Fruit fly (Drosophila melanogaster) whole organism, embryonic: ENCODE measurements around the gene Tusp.

ENCODE experiments used
- Bdp1 ChIP-seq: fragments of 200-800 bp; sonication (Bioruptor generic); optimal IDR thresholded peaks from 3 replicates; lab custom pipeline; 2016; ENCODE audit warnings: missing biosample characterization, missing genetic modification characterization
- BtbVII ChIP-seq: fragments of 200-800 bp; sonication (Bioruptor generic); optimal IDR thresholded peaks from 3 replicates; lab custom pipeline; 2017; ENCODE audit warnings: missing biosample characterization, mild to moderate bottlenecking, missing genetic modification characterization
- CG12155 ChIP-seq: fragments of 200-800 bp; sonication (Bioruptor generic); optimal IDR thresholded peaks from 3 replicates; lab custom pipeline; 2016; ENCODE audit warnings: missing biosample characterization, missing genetic modification characterization
- CG12219 ChIP-seq: fragments of 200-800 bp; sonication (Bioruptor generic); optimal IDR thresholded peaks from 3 replicates; lab custom pipeline; 2018; ENCODE audit warnings: missing biosample characterization, mild to moderate bottlenecking, missing genetic modification characterization
- CG12659 ChIP-seq: fragments of 200-800 bp; sonication (Bioruptor generic); optimal IDR thresholded peaks from 3 replicates; lab custom pipeline; 2017; ENCODE audit warnings: mild to moderate bottlenecking, missing biosample characterization, missing genetic modification reagents, missing genetic modification characterization
- CG14667 ChIP-seq: fragments of 200-800 bp; sonication (Bioruptor generic); IDR thresholded peaks from 2 replicates; pipeline ENCODE4 v1.3.6; 2022; ENCODE audit warnings: missing biosample characterization, missing genetic modification characterization
- CG32767 ChIP-seq: fragments of 200-800 bp; sonication (Bioruptor generic); IDR thresholded peaks from 2 replicates; pipeline ENCODE4 v1.3.6; 2022; ENCODE audit warnings: missing biosample characterization, missing genetic modification characterization
- CG4328 ChIP-seq: fragments of 200-800 bp; sonication (Bioruptor generic); optimal IDR thresholded peaks from 3 replicates; lab custom pipeline; 2017; ENCODE audit warnings: missing biosample characterization, missing genetic modification reagents, missing genetic modification characterization
- CG4617 ChIP-seq: fragments of 200-800 bp; sonication (Bioruptor generic); optimal IDR thresholded peaks from 3 replicates; lab custom pipeline; 2016; ENCODE audit warnings: missing biosample characterization, missing genetic modification characterization, borderline replicate concordance
- CG5180 ChIP-seq: fragments of 200-800 bp; sonication (Bioruptor generic); optimal IDR thresholded peaks from 3 replicates; lab custom pipeline; 2017; ENCODE audit warnings: missing biosample characterization, missing genetic modification characterization, mild to moderate bottlenecking, moderate library complexity, missing genetic modification reagents
- CG7357 ChIP-seq: fragments of 200-800 bp; sonication (Bioruptor generic); IDR thresholded peaks from 3 replicates; pipeline ENCODE4 v1.3.6; 2022; ENCODE audit warnings: missing biosample characterization, missing genetic modification characterization
- CG7372 ChIP-seq: fragments of 200-800 bp; sonication (Bioruptor generic); IDR thresholded peaks from 2 replicates; pipeline ENCODE4 v1.3.6; 2022; ENCODE audit warnings: missing biosample characterization, missing genetic modification characterization
- CG8281 ChIP-seq: fragments of 200-800 bp; sonication (Bioruptor generic); optimal IDR thresholded peaks from 2 replicates; lab custom pipeline; 2018; ENCODE audit warnings: missing biosample characterization, mild to moderate bottlenecking, missing genetic modification characterization, moderate library complexity
- CTCF ChIP-seq: fragments of 200-800 bp; sonication (Bioruptor generic); optimal IDR thresholded peaks from 2 replicates; lab custom pipeline; 2017; ENCODE audit warnings: missing biosample characterization, mild to moderate bottlenecking, missing genetic modification characterization, moderate library complexity
- Doc3 ChIP-seq: fragments of 200-800 bp; sonication (Bioruptor generic); IDR thresholded peaks from 3 replicates; pipeline ENCODE4 v1.3.6; 2022; ENCODE audit warnings: missing biosample characterization, missing genetic modification characterization; ENCODE audit not compliant: partially characterized antibody
- Dp ChIP-seq: fragments of 200-800 bp; sonication (Bioruptor generic); optimal IDR thresholded peaks from 2 replicates; lab custom pipeline; 2018; ENCODE audit warnings: missing biosample characterization, mild to moderate bottlenecking, missing genetic modification characterization, moderate library complexity
- Max ChIP-seq: fragments of 200-800 bp; sonication (Bioruptor generic); optimal IDR thresholded peaks from 2 replicates; lab custom pipeline; 2016; ENCODE audit warnings: missing biosample characterization, mild to moderate bottlenecking, missing genetic modification characterization
- NC2β ChIP-seq: fragments of 200-800 bp; sonication (Bioruptor generic); optimal IDR thresholded peaks from 2 replicates; lab custom pipeline; 2016; ENCODE audit warnings: missing biosample characterization, missing genetic modification characterization
- Nf-YA ChIP-seq: fragments of 200-800 bp; sonication (Bioruptor generic); IDR thresholded peaks from 2 replicates; pipeline ENCODE4 v1.3.6; 2022; ENCODE audit warnings: missing biosample characterization, missing genetic modification characterization
- PHDP ChIP-seq: fragments of 200-800 bp; sonication (Bioruptor generic); optimal IDR thresholded peaks from 3 replicates; lab custom pipeline; 2018; ENCODE audit warnings: missing biosample characterization, mild to moderate bottlenecking, missing genetic modification characterization, moderate library complexity
- Ravus ChIP-seq: fragments of 200-800 bp; sonication (Bioruptor generic); IDR thresholded peaks from 2 replicates; pipeline ENCODE4 v1.3.6; 2022; ENCODE audit warnings: missing biosample characterization, missing genetic modification characterization
- Sox100B ChIP-seq: fragments of 200-800 bp; sonication (Bioruptor generic); optimal IDR thresholded peaks from 3 replicates; lab custom pipeline; 2018; ENCODE audit warnings: missing biosample characterization, mild to moderate bottlenecking, missing genetic modification characterization
- Sry-δ ChIP-seq: fragments of 200-800 bp; sonication (Bioruptor generic); optimal IDR thresholded peaks from 2 replicates; lab custom pipeline; 2016; ENCODE audit warnings: missing biosample characterization, missing genetic modification characterization
- ac ChIP-seq: fragments of 200-800 bp; sonication (Bioruptor generic); optimal IDR thresholded peaks from 3 replicates; lab custom pipeline; 2017; ENCODE audit warnings: missing biosample characterization, mild to moderate bottlenecking, missing genetic modification characterization
- az2 ChIP-seq: fragments of 200-800 bp; sonication (Bioruptor generic); optimal IDR thresholded peaks from 3 replicates; lab custom pipeline; 2016; ENCODE audit warnings: missing biosample characterization, missing genetic modification characterization
- cad ChIP-seq: fragments of >200 bp; optimal IDR thresholded peaks from 2 replicates; lab custom pipeline; 2017; ENCODE audit warnings: missing biosample characterization, missing genetic modification characterization
- crc ChIP-seq: fragments of 200-800 bp; sonication (Bioruptor generic); optimal IDR thresholded peaks from 2 replicates; lab custom pipeline; 2016; ENCODE audit warnings: missing biosample characterization, missing genetic modification characterization
- dpn ChIP-seq, 2 experiments: fragments of 200-800 bp; sonication (Bioruptor generic); optimal IDR thresholded peaks; 3 replicates each; lab custom pipeline; 2016; ENCODE audit warnings: missing biosample characterization in 2 of 2, missing genetic modification characterization in 2 of 2
- exex ChIP-seq: fragments of 200-800 bp; sonication (Bioruptor generic); optimal IDR thresholded peaks from 4 replicates; lab custom pipeline; 2018; ENCODE audit warnings: missing biosample characterization, mild to moderate bottlenecking, missing genetic modification characterization, moderate library complexity
- eyg ChIP-seq: fragments of 200-800 bp; sonication (Bioruptor generic); optimal IDR thresholded peaks from 3 replicates; lab custom pipeline; 2016; ENCODE audit warnings: missing biosample characterization, missing genetic modification characterization
- gem ChIP-seq: fragments of 200-800 bp; sonication (Bioruptor generic); optimal IDR thresholded peaks from 2 replicates; lab custom pipeline; 2019; ENCODE audit warnings: missing biosample characterization, mild to moderate bottlenecking, missing genetic modification characterization, moderate library complexity
- gsb ChIP-seq: fragments of 200-800 bp; sonication (Bioruptor generic); IDR thresholded peaks from 2 replicates; pipeline ENCODE4 v1.3.6; 2022; ENCODE audit warnings: missing biosample characterization, missing genetic modification characterization
- gsb-n ChIP-seq: fragments of 200-800 bp; sonication (Bioruptor generic); optimal IDR thresholded peaks from 3 replicates; lab custom pipeline; 2018; ENCODE audit warnings: missing biosample characterization, mild to moderate bottlenecking, missing genetic modification characterization
- h ChIP-seq: fragments of >200 bp; optimal IDR thresholded peaks from 2 replicates; lab custom pipeline; 2017
- ind ChIP-seq: fragments of 200-800 bp; sonication (Bioruptor generic); optimal IDR thresholded peaks from 3 replicates; lab custom pipeline; 2016; ENCODE audit warnings: missing biosample characterization, missing genetic modification characterization
- knrl ChIP-seq: fragments of 200-800 bp; sonication (Bioruptor generic); IDR thresholded peaks from 3 replicates; pipeline ENCODE4 v1.3.6; 2022; ENCODE audit warnings: missing biosample characterization, missing genetic modification characterization; ENCODE audit not compliant: partially characterized antibody
- phol ChIP-seq: fragments of 200-800 bp; sonication (Bioruptor generic); optimal IDR thresholded peaks from 3 replicates; lab custom pipeline; 2018; ENCODE audit warnings: missing biosample characterization, mild to moderate bottlenecking, missing genetic modification characterization, moderate library complexity
- salm ChIP-seq: fragments of 200-800 bp; sonication (Bioruptor generic); optimal IDR thresholded peaks from 2 replicates; lab custom pipeline; 2018; ENCODE audit warnings: missing biosample characterization, mild to moderate bottlenecking, missing genetic modification characterization
- seq ChIP-seq: fragments of 200-800 bp; sonication (Bioruptor generic); IDR thresholded peaks from 2 replicates; pipeline ENCODE4 v1.3.6; 2022; ENCODE audit warnings: missing biosample characterization, missing genetic modification characterization
- sim ChIP-seq: fragments of 200-800 bp; sonication (Bioruptor generic); IDR thresholded peaks from 2 replicates; pipeline ENCODE4 v1.3.6; 2022; ENCODE audit warnings: missing biosample characterization, missing genetic modification characterization
- stc ChIP-seq: fragments of 200-800 bp; sonication (Bioruptor generic); IDR thresholded peaks from 2 replicates; pipeline ENCODE4 v1.3.6; 2022; ENCODE audit warnings: missing biosample characterization, missing genetic modification characterization
- stwl ChIP-seq: fragments of 200-800 bp; sonication (Bioruptor generic); optimal IDR thresholded peaks from 3 replicates; lab custom pipeline; 2018; ENCODE audit warnings: missing biosample characterization, mild to moderate bottlenecking, missing genetic modification characterization, moderate library complexity
- tll ChIP-seq, 2 experiments: fragments of 200-800 bp in 1 of 2; fragments of >200 bp in 1 of 2; sonication (Bioruptor generic) in 1 of 2; optimal IDR thresholded peaks; 2 replicates each; lab custom pipeline; 2017 to 2019; ENCODE audit warnings: missing biosample characterization in 2 of 2, missing genetic modification characterization in 2 of 2, mild to moderate bottlenecking in 1 of 2, moderate library complexity in 1 of 2
- trh ChIP-seq: fragments of 200-800 bp; sonication (Bioruptor generic); optimal IDR thresholded peaks from 2 replicates; lab custom pipeline; 2016; ENCODE audit warnings: missing biosample characterization, missing genetic modification characterization
- wek ChIP-seq: fragments of 200-800 bp; sonication (Bioruptor generic); optimal IDR thresholded peaks from 3 replicates; lab custom pipeline; 2018; ENCODE audit warnings: missing biosample characterization, mild to moderate bottlenecking, missing genetic modification characterization, moderate library complexity

Gene Tusp

dm6 chr3R:27607218-27607929, at the start of gene Tusp, which contains the start of gene dsd (continued):
- TF ChIP-seq phol (peak; percentile 79), CG14667 (peak; percentile 62), wek (peak; percentile 17), Doc3 (GFP tag; lab: Robert Waterston, UW) (peak; percentile 56; the same call in 1 of the 3 replicates), crc (GFP tag; lab: Kevin White, UChicago) (peak; percentile 11), salm (tag; lab: Kevin White, UChicago) (no peak), CG7357 (GFP tag; lab: Robert Waterston, UW) (peak; percentile 46; the same call in 2 of the 3 replicates), CG12219 (GFP tag; lab: Kevin White, UChicago) (peak; percentile 14), gsb (GFP tag; lab: Robert Waterston, UW) (peak; percentile 46; the same call in 1 of the 2 replicates), knrl (peak; percentile 64), stc (GFP tag; lab: Robert Waterston, UW) (peak; percentile 56; the same call in 1 of the 2 replicates), Sry-δ (GFP tag; lab: Kevin White, UChicago) (peak; percentile 60), Sox100B (GFP tag; lab: Kevin White, UChicago) (peak; percentile 70), seq (GFP tag; lab: Robert Waterston, UW) (no peak), CG12659 (GFP tag; lab: Kevin White, UChicago) (peak; percentile 93), CG5180 (GFP tag; lab: Kevin White, UChicago) (peak; percentile 52), eyg (GFP tag; lab: Kevin White, UChicago) (no peak), stwl (peak; percentile 83), BtbVII (GFP tag; lab: Kevin White, UChicago) (peak; percentile 39), CG7372 (peak; percentile 55; the same call in 1 of the 2 replicates), gsb-n (tag; lab: Kevin White, UChicago) (peak; percentile 32), NC2β (GFP tag; lab: Kevin White, UChicago) (peak; percentile 42), h (lab: Kevin White, UChicago) (no peak), sim (GFP tag; lab: Robert Waterston, UW) (no peak), ac (GFP tag; lab: Kevin White, UChicago) (no peak), ind (GFP tag; lab: Kevin White, UChicago) (peak; percentile 87), Nf-YA (no peak), dpn (GFP tag; optimal IDR thresholded peaks at IDR 0.05; lab: Kevin White, UChicago) (peak; percentile 74 to 85), tll (GFP tag; optimal IDR thresholded peaks at IDR 0.05; lab: Kevin White, UChicago) (no peak), Max (peak; percentile 66), cad (no peak), CG4328 (GFP tag; lab: Kevin White, UChicago) (peak; percentile 52), Dp (GFP tag; lab: Kevin White, UChicago) (peak; percentile 25), trh (GFP tag; lab: Kevin White, UChicago) (peak; percentile 50), CG32767 (GFP tag; lab: Robert Waterston, UW) (peak; percentile 51; the same call in 1 of the 2 replicates), Bdp1 (peak; percentile 63), exex (tag; lab: Kevin White, UChicago) (peak; percentile 8), CG8281 (tag; lab: Kevin White, UChicago) (peak; percentile 50), CG12155 (GFP tag; lab: Kevin White, UChicago) (peak; percentile 84), CG4617 (GFP tag; lab: Kevin White, UChicago) (peak; percentile 84), az2 (GFP tag; lab: Kevin White, UChicago) (peak; percentile 78), gem (tag; lab: Kevin White, UChicago) (peak; percentile 77), CTCF (no peak), Ravus (GFP tag; lab: Robert Waterston, UW) (no peak), PHDP (peak; percentile 64)
- TF ChIP-seq, all 482 proteins: peak for 379
